Worm (Caenorhabditis elegans): ENCODE measurements around the gene ZK262.4.
"Not testable (repeated sequence)": the region's sequence is repeated elsewhere in the genome, so short reads cannot be mapped to it uniquely, and the experiment has no call there.

DNA sequence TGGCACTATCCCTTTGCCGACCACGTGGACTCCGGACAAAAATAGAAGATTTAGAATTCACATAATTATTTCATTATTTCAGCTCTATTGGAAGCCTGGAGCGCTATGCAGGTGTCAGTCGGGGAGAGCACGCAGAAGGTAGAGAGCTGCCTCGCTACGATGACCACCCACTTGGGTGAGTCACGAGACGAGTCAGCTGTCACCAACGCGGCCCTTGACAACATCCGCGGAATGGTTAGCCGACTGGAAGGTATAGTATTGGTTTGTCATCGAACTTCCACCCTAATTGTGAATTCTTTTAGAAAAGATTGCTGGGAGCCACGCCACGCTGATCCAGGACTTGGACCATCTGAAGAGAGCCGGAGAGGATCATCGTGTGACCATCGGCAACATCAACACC lies 15.1 kb upstream of the ZK262.4 start, which contains the start of gene ZK262.9:
- TF ChIP-seq efl-1 (optimal IDR thresholded peaks at IDR 0.05); efl-1 (GFP tag; optimal IDR thresholded peaks at IDR 0.05 in 1 of 2); nhr-47 (tag; optimal IDR thresholded peaks at IDR 0.05); nhr-77 (tag; optimal IDR thresholded peaks at IDR 0.05): not testable (repeated sequence)
